Worm (Caenorhabditis elegans) whole organism, L1 larva: ENCODE data around the gene rdy-2.

Experiments
- ama-1 ChIP-seq: fragments of 150-350 bp; optimal IDR thresholded peaks from 2 replicates; lab custom pipeline; 2014
- ceh-63 ChIP-seq: fragments of 200-800 bp; sonication (Bioruptor generic); optimal IDR thresholded peaks from 2 replicates; lab custom pipeline; 2018; ENCODE audit warnings: mild to moderate bottlenecking, missing genetic modification characterization, missing compliant biosample characterization
- ceh-8 ChIP-seq: fragments of 200-800 bp; sonication (Bioruptor generic); optimal IDR thresholded peaks from 2 replicates; lab custom pipeline; 2018; ENCODE audit warnings: mild to moderate bottlenecking, missing genetic modification characterization, moderate library complexity, missing compliant biosample characterization
- fos-1 ChIP-seq: fragments of 150-350 bp; optimal IDR thresholded peaks from 2 replicates; lab custom pipeline; 2014; ENCODE audit warnings: missing biosample characterization, missing genetic modification characterization
- lin-13 ChIP-seq: fragments of 150-350 bp; optimal IDR thresholded peaks from 2 replicates; lab custom pipeline; 2014; ENCODE audit warnings: missing biosample characterization, missing genetic modification reagents, missing genetic modification characterization
- lin-14 ChIP-seq: fragments of 200-800 bp; sonication (Bioruptor generic); optimal IDR thresholded peaks from 2 replicates; lab custom pipeline; 2018; ENCODE audit warnings: mild to moderate bottlenecking, missing genetic modification characterization, moderate library complexity, missing compliant biosample characterization
- lin-15B ChIP-seq: fragments of 150-350 bp; sonication (generic microtip); optimal IDR thresholded peaks from 3 replicates; lab custom pipeline; 2014; ENCODE audit warnings: missing biosample characterization, missing genetic modification characterization
- lsy-2 ChIP-seq, 2 experiments: fragments of 150-350 bp; optimal IDR thresholded peaks; 2 replicates each; lab custom pipeline; 2014; ENCODE audit warnings: missing biosample characterization in 2 of 2, missing genetic modification characterization in 2 of 2
- mep-1 ChIP-seq: fragments of 150-350 bp; optimal IDR thresholded peaks from 2 replicates; lab custom pipeline; 2014; ENCODE audit warnings: missing biosample characterization, missing genetic modification characterization
- nhr-28 ChIP-seq: fragments of 150-350 bp; optimal IDR thresholded peaks from 2 replicates; lab custom pipeline; 2014; ENCODE audit warnings: missing biosample characterization, missing genetic modification characterization
- rnt-1 ChIP-seq: sonication (generic microtip); optimal IDR thresholded peaks from 2 replicates; lab custom pipeline; 2016; ENCODE audit warnings: mild to moderate bottlenecking, missing genetic modification characterization, moderate library complexity, missing compliant biosample characterization
- snpc-4 ChIP-seq: fragments of 150-350 bp; optimal IDR thresholded peaks from 2 replicates; lab custom pipeline; 2014; ENCODE audit warnings: missing biosample characterization, missing genetic modification characterization

ce11 chrV:13576828-13577227 is 24.0 kb downstream of the rdy-2 start:
- no peak for TF ChIP-seq ceh-8 (GFP tag; lab: Kevin White, UChicago)
- no peak for TF ChIP-seq mep-1 (tag; lab: Kevin White, UChicago)
- no peak for TF ChIP-seq snpc-4 (tag; lab: Kevin White, UChicago)
- no peak for TF ChIP-seq rnt-1 (tag; lab: Kevin White, UChicago)
- TF ChIP-seq nhr-28 (tag; lab: Kevin White, UChicago) = no peak
- no peak for TF ChIP-seq ceh-63 (GFP tag; lab: Kevin White, UChicago)
- TF ChIP-seq fos-1 (tag; lab: Kevin White, UChicago) = no peak
- no peak for TF ChIP-seq lin-15B (tag; lab: Kevin White, UChicago)
- no peak for TF ChIP-seq lin-14 (GFP tag; lab: Kevin White, UChicago)
- TF ChIP-seq lin-13 (GFP tag; lab: Kevin White, UChicago) = no peak
- no peak for TF ChIP-seq ama-1 (lab: Kevin White, UChicago)
- TF ChIP-seq lsy-2 (tag; optimal IDR thresholded peaks at IDR 0.05; lab: Kevin White, UChicago) = no peak
